Worm (Caenorhabditis elegans) whole organism, midembryonic: Measurements from ENCODE around the gene prp-3.

ENCODE experiments used
- T22C8.4 ChIP-seq: fragments of 200-800 bp; sonication (Bioruptor generic); IDR thresholded peaks from 2 replicates; pipeline ENCODE4 v1.3.6; 2022; ENCODE audit warnings: missing genetic modification characterization, missing compliant biosample characterization
- cog-1 ChIP-seq: sonication (generic microtip); optimal IDR thresholded peaks from 2 replicates; lab custom pipeline; 2016; ENCODE audit warnings: missing genetic modification characterization, missing compliant biosample characterization
- flt-1 ChIP-seq: fragments of 200-800 bp; sonication (Bioruptor generic); IDR thresholded peaks from 2 replicates; pipeline ENCODE4 v1.3.6; 2022; ENCODE audit warnings: missing genetic modification characterization, missing compliant biosample characterization
- ztf-23 ChIP-seq: fragments of 200-800 bp; sonication (Bioruptor generic); IDR thresholded peaks from 2 replicates; pipeline ENCODE4 v1.3.6; 2022; ENCODE audit warnings: missing genetic modification reagents, missing genetic modification characterization, missing compliant biosample characterization

DNA sequence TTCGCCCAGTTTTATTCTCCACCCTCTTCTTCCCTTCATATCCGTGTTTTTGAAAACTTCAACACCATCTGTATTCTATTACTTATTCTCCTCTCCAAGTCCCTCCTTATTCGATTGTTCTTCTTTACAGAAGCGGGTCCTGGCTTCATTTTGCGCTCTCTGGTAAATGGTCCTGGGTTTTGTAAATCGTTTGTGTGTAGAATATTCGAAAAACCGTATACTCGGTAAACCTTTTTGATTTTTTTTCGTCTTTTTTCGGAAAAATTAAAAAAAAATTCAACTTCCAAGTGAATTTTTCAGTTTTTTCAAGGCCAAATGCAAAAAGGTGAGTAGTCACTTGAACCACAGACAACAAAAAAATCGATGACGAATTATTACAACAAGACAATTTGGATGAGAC is 47.2 kb upstream of the prp-3 start, which contains the start of gene D2045.9:
- TF ChIP-seq flt-1 (GFP tag; lab: Robert Waterston, UW), result no peak
- no peak for TF ChIP-seq cog-1 (tag; lab: Kevin White, UChicago)
- no peak for TF ChIP-seq T22C8.4 (GFP tag; lab: Robert Waterston, UW)
- no peak for TF ChIP-seq ztf-23 (GFP tag; lab: Robert Waterston, UW)
